Worm (Caenorhabditis elegans): ENCODE results near the gene bcl-11.

bcl-11 gene

ce11 chrV:6400950-6401551, 45.2 kb downstream of the bcl-11 start:
- TF ChIP-seq sem-2 (GFP tag; optimal IDR thresholded peaks at IDR 0.05), result no peak
- TF ChIP-seq cnd-1 (tag; optimal IDR thresholded peaks at IDR 0.05), result no peak
- TF ChIP-seq mep-1 (tag; optimal IDR thresholded peaks at IDR 0.05), result no peak
- no peak for TF ChIP-seq ham-2 (GFP tag; optimal IDR thresholded peaks at IDR 0.05)
- TF ChIP-seq snpc-4 (tag; optimal IDR thresholded peaks at IDR 0.05), result no peak
- TF ChIP-seq M03D4.4 (tag; optimal IDR thresholded peaks at IDR 0.05), result no peak
- no peak for TF ChIP-seq tbx-8 (GFP tag; optimal IDR thresholded peaks at IDR 0.05)
- no peak for TF ChIP-seq nhr-12 (tag; optimal IDR thresholded peaks at IDR 0.05)
- no peak for TF ChIP-seq ceh-39 (tag; optimal IDR thresholded peaks at IDR 0.05)
- TF ChIP-seq unc-62 (GFP tag; optimal IDR thresholded peaks at IDR 0.05), result no peak
- TF ChIP-seq nhr-76 (tag; optimal IDR thresholded peaks at IDR 0.05), result no peak
- TF ChIP-seq mab-5 (tag; optimal IDR thresholded peaks at IDR 0.05), result no peak
- TF ChIP-seq sptf-1 (tag; optimal IDR thresholded peaks at IDR 0.05), result no peak
- TF ChIP-seq unc-120 (tag; optimal IDR thresholded peaks at IDR 0.05; ENCODE audit: poor library complexity, severe bottlenecking), result no peak
- TF ChIP-seq elt-1 (tag; optimal IDR thresholded peaks at IDR 0.05; ENCODE audit: borderline replicate concordance, insufficient read depth), result no peak
- no peak for TF ChIP-seq lsy-2 (tag; optimal IDR thresholded peaks at IDR 0.05)

ce11 chrV:6407587-6407986, 51.8 kb downstream of the bcl-11 start:
- no peak for TF ChIP-seq nhr-237 (tag; optimal IDR thresholded peaks at IDR 0.05)
- TF ChIP-seq sptf-1 (tag; optimal IDR thresholded peaks at IDR 0.05), result no peak
- TF ChIP-seq nhr-2 (tag; optimal IDR thresholded peaks at IDR 0.05), result no peak
- no peak for TF ChIP-seq zip-8 (tag; optimal IDR thresholded peaks at IDR 0.05)
- TF ChIP-seq mls-2 (tag; optimal IDR thresholded peaks at IDR 0.05), result no peak
- TF ChIP-seq elt-3 (tag; optimal IDR thresholded peaks at IDR 0.05), result no peak
- TF ChIP-seq mab-5 (tag; optimal IDR thresholded peaks at IDR 0.05), result no peak
- no peak for TF ChIP-seq unc-120 (tag; optimal IDR thresholded peaks at IDR 0.05; ENCODE audit: poor library complexity, severe bottlenecking)
- TF ChIP-seq sem-2 (GFP tag; optimal IDR thresholded peaks at IDR 0.05), result no peak
- no peak for TF ChIP-seq elt-1 (tag; optimal IDR thresholded peaks at IDR 0.05; ENCODE audit: borderline replicate concordance, insufficient read depth)
- no peak for TF ChIP-seq tbx-8 (GFP tag; optimal IDR thresholded peaks at IDR 0.05)
- TF ChIP-seq bed-3 (GFP tag; optimal IDR thresholded peaks at IDR 0.05), result no peak
- TF ChIP-seq nhr-12 (tag; optimal IDR thresholded peaks at IDR 0.05), result no peak
- TF ChIP-seq unc-39 (tag; optimal IDR thresholded peaks at IDR 0.05), result no peak
- no peak for TF ChIP-seq ham-2 (GFP tag; optimal IDR thresholded peaks at IDR 0.05)
- no peak for TF ChIP-seq lin-32 (GFP tag; optimal IDR thresholded peaks at IDR 0.05)

- no peak for TF ChIP-seq ceh-83 (GFP tag; optimal IDR thresholded peaks at IDR 0.05)
- TF ChIP-seq mls-2 (tag; optimal IDR thresholded peaks at IDR 0.05), result no peak
- TF ChIP-seq cnd-1 (tag; optimal IDR thresholded peaks at IDR 0.05), result no peak
- TF ChIP-seq snpc-4 (tag; optimal IDR thresholded peaks at IDR 0.05), result no peak
- no peak for TF ChIP-seq M03D4.4 (tag; optimal IDR thresholded peaks at IDR 0.05)
- no peak for TF ChIP-seq mep-1 (tag; optimal IDR thresholded peaks at IDR 0.05)
- no peak for TF ChIP-seq elt-1 (tag; optimal IDR thresholded peaks at IDR 0.05; ENCODE audit: borderline replicate concordance, insufficient read depth)
- TF ChIP-seq ztf-11 (tag; optimal IDR thresholded peaks at IDR 0.05), result no peak
- no peak for TF ChIP-seq elt-3 (tag; optimal IDR thresholded peaks at IDR 0.05)
- no peak for TF ChIP-seq drap-1 (GFP tag; optimal IDR thresholded peaks at IDR 0.05)
- TF ChIP-seq nhr-12 (tag; optimal IDR thresholded peaks at IDR 0.05), result no peak
- no peak for TF ChIP-seq bed-3 (GFP tag; optimal IDR thresholded peaks at IDR 0.05)
- no peak for TF ChIP-seq flh-1 (GFP tag; optimal IDR thresholded peaks at IDR 0.05)
- no peak for TF ChIP-seq nhr-76 (tag; optimal IDR thresholded peaks at IDR 0.05)
- TF ChIP-seq ham-2 (GFP tag; optimal IDR thresholded peaks at IDR 0.05), result no peak
Measured at ce11 chrV:6408733-6409227, 53.0 kb downstream of the bcl-11 start, which contains the start of gene bcf-1. Gene bcf-1 (minus strand): TSS chrV:6408783.

- TF ChIP-seq ceh-39 (tag; optimal IDR thresholded peaks at IDR 0.05) (no peak), nhr-12 (tag; optimal IDR thresholded peaks at IDR 0.05) (no peak)
Measured at ce11 chrV:6411161-6411560, 55.3 kb downstream of the bcl-11 start.

Measured in whole organism, mixed stage, embryonic.